Fruit fly (Drosophila melanogaster) whole organism, embryonic: ENCODE measurements around the gene CG16736.
A peak's percentile ranks its signal among the peaks of the same experiment; 100 is the strongest.

Experiments
- Adf1 ChIP-seq: fragments of 200-800 bp; sonication (Bioruptor generic); IDR thresholded peaks from 2 replicates; pipeline ENCODE4 v1.3.6; 2022; ENCODE audit warnings: missing biosample characterization, missing genetic modification characterization
- B-H2 ChIP-seq: fragments of 200-800 bp; sonication (Bioruptor generic); optimal IDR thresholded peaks from 2 replicates; lab custom pipeline; 2018; ENCODE audit warnings: missing biosample characterization, mild to moderate bottlenecking, missing genetic modification characterization
- CG10979 ChIP-seq: fragments of 200-800 bp; sonication (Bioruptor generic); optimal IDR thresholded peaks from 2 replicates; lab custom pipeline; 2018; ENCODE audit warnings: missing biosample characterization, mild to moderate bottlenecking, missing genetic modification characterization, moderate library complexity
- CG12104 ChIP-seq: fragments of 200-800 bp; sonication (Bioruptor generic); optimal IDR thresholded peaks from 3 replicates; lab custom pipeline; 2016; ENCODE audit warnings: missing biosample characterization, missing genetic modification characterization
- CG12659 ChIP-seq: fragments of 200-800 bp; sonication (Bioruptor generic); optimal IDR thresholded peaks from 3 replicates; lab custom pipeline; 2017; ENCODE audit warnings: mild to moderate bottlenecking, missing biosample characterization, missing genetic modification reagents, missing genetic modification characterization
- CG13424 ChIP-seq: fragments of 200-800 bp; sonication (Bioruptor generic); optimal IDR thresholded peaks from 2 replicates; lab custom pipeline; 2019; ENCODE audit warnings: missing biosample characterization, mild to moderate bottlenecking, missing genetic modification characterization, moderate library complexity
- CG13775 ChIP-seq: fragments of 200-800 bp; sonication (Bioruptor generic); optimal IDR thresholded peaks from 3 replicates; lab custom pipeline; 2017; ENCODE audit warnings: missing biosample characterization, mild to moderate bottlenecking, missing genetic modification characterization
- CG15073 ChIP-seq: fragments of 200-800 bp; sonication (Bioruptor generic); optimal IDR thresholded peaks from 2 replicates; lab custom pipeline; 2016; ENCODE audit warnings: missing biosample characterization, missing genetic modification characterization
- CG1647 ChIP-seq: fragments of 200-800 bp; sonication (Bioruptor generic); optimal IDR thresholded peaks from 3 replicates; lab custom pipeline; 2016; ENCODE audit warnings: missing biosample characterization, missing genetic modification characterization
- CG17361 ChIP-seq: fragments of 200-800 bp; sonication (Bioruptor generic); IDR thresholded peaks from 3 replicates; pipeline ENCODE4 v1.3.6; 2022; ENCODE audit warnings: missing biosample characterization, missing genetic modification characterization
- CG17802 ChIP-seq: fragments of 200-800 bp; sonication (Bioruptor generic); optimal IDR thresholded peaks from 2 replicates; lab custom pipeline; 2018; ENCODE audit warnings: missing biosample characterization, mild to moderate bottlenecking, missing genetic modification characterization, moderate library complexity
- CG1832 ChIP-seq: fragments of 200-800 bp; sonication (Bioruptor generic); optimal IDR thresholded peaks from 2 replicates; lab custom pipeline; 2017; ENCODE audit warnings: missing biosample characterization, mild to moderate bottlenecking, missing genetic modification characterization, inconsistent platforms
- CG2116 ChIP-seq: fragments of 200-800 bp; sonication (Bioruptor generic); optimal IDR thresholded peaks from 3 replicates; lab custom pipeline; 2018; ENCODE audit warnings: missing biosample characterization, mild to moderate bottlenecking, missing genetic modification characterization
- CG2712 ChIP-seq: fragments of 200-800 bp; optimal IDR thresholded peaks from 3 replicates; lab custom pipeline; 2019; ENCODE audit warnings: missing biosample characterization, mild to moderate bottlenecking, missing genetic modification characterization, moderate library complexity
- CG4282 ChIP-seq: fragments of 200-800 bp; sonication (Bioruptor generic); optimal IDR thresholded peaks from 2 replicates; lab custom pipeline; 2016; ENCODE audit warnings: missing biosample characterization, missing genetic modification characterization
- CG43689 ChIP-seq: fragments of 200-800 bp; sonication (Bioruptor generic); IDR thresholded peaks from 2 replicates; pipeline ENCODE4 v1.3.6; 2022; ENCODE audit warnings: missing biosample characterization, missing genetic modification characterization
- CG6254 ChIP-seq: fragments of 200-800 bp; sonication (Bioruptor generic); optimal IDR thresholded peaks from 3 replicates; lab custom pipeline; 2017; ENCODE audit warnings: mild to moderate bottlenecking, missing biosample characterization, missing genetic modification reagents, missing genetic modification characterization
- CG6689 ChIP-seq: fragments of 200-800 bp; sonication (Bioruptor generic); IDR thresholded peaks from 2 replicates; pipeline ENCODE4 v1.3.6; 2022; ENCODE audit warnings: missing biosample characterization, missing genetic modification characterization
- CG6765 ChIP-seq: fragments of 200-800 bp; sonication (Bioruptor generic); optimal IDR thresholded peaks from 3 replicates; lab custom pipeline; 2017; ENCODE audit warnings: missing biosample characterization, mild to moderate bottlenecking, missing genetic modification characterization
- Camta ChIP-seq: fragments of 200-800 bp; sonication (Bioruptor generic); optimal IDR thresholded peaks from 2 replicates; lab custom pipeline; 2016; ENCODE audit warnings: missing biosample characterization, missing genetic modification characterization
- Deaf1 ChIP-seq: fragments of 200-800 bp; optimal IDR thresholded peaks from 3 replicates; lab custom pipeline; 2019; ENCODE audit warnings: missing biosample characterization, mild to moderate bottlenecking, missing genetic modification characterization, moderate library complexity
- Dek ChIP-seq: fragments of 200-800 bp; sonication (Bioruptor generic); optimal IDR thresholded peaks from 3 replicates; lab custom pipeline; 2019; ENCODE audit warnings: missing biosample characterization, mild to moderate bottlenecking, missing genetic modification characterization, moderate library complexity
- Dfd ChIP-seq, 2 experiments: fragments of >200 bp; optimal IDR thresholded peaks; 2 replicates each; lab custom pipeline; 2017; ENCODE audit warnings: missing biosample characterization in 2 of 2, missing genetic modification characterization in 2 of 2
- Fer1 ChIP-seq: fragments of 200-800 bp; sonication (Bioruptor generic); optimal IDR thresholded peaks from 2 replicates; lab custom pipeline; 2017; ENCODE audit warnings: missing biosample characterization, mild to moderate bottlenecking, missing genetic modification characterization
- Fer3 ChIP-seq: fragments of 200-800 bp; sonication (Bioruptor generic); optimal IDR thresholded peaks from 2 replicates; lab custom pipeline; 2018; ENCODE audit warnings: missing biosample characterization, mild to moderate bottlenecking, missing genetic modification characterization, moderate library complexity
- HHEX ChIP-seq: fragments of 200-800 bp; sonication (Bioruptor generic); optimal IDR thresholded peaks from 3 replicates; lab custom pipeline; 2017; ENCODE audit warnings: missing biosample characterization, mild to moderate bottlenecking, missing genetic modification characterization, missing genetic modification reagents
- Hr39 ChIP-seq: fragments of >200 bp; optimal IDR thresholded peaks from 2 replicates; lab custom pipeline; 2017
- Nf-YC ChIP-seq: fragments of 200-800 bp; optimal IDR thresholded peaks from 3 replicates; lab custom pipeline; 2019; ENCODE audit warnings: missing biosample characterization, mild to moderate bottlenecking, missing genetic modification characterization, moderate library complexity
- NfI ChIP-seq: fragments of 200-800 bp; sonication (Bioruptor generic); optimal IDR thresholded peaks from 3 replicates; lab custom pipeline; 2018; ENCODE audit warnings: missing biosample characterization, mild to moderate bottlenecking, missing genetic modification characterization, moderate library complexity
- Oli ChIP-seq: fragments of 200-800 bp; sonication (Bioruptor generic); optimal IDR thresholded peaks from 2 replicates; lab custom pipeline; 2018; ENCODE audit warnings: missing biosample characterization, mild to moderate bottlenecking, missing genetic modification characterization, moderate library complexity
- PHDP ChIP-seq: fragments of 200-800 bp; sonication (Bioruptor generic); optimal IDR thresholded peaks from 3 replicates; lab custom pipeline; 2018; ENCODE audit warnings: missing biosample characterization, mild to moderate bottlenecking, missing genetic modification characterization, moderate library complexity
- Scr ChIP-seq: fragments of 200-800 bp; sonication (Bioruptor generic); IDR thresholded peaks from 2 replicates; pipeline ENCODE4 v1.3.6; 2022; ENCODE audit warnings: missing biosample characterization, missing genetic modification characterization; ENCODE audit not compliant: partially characterized antibody
- cas ChIP-seq: fragments of 200-800 bp; sonication (Bioruptor generic); IDR thresholded peaks from 2 replicates; pipeline ENCODE4 v1.3.6; 2022; ENCODE audit warnings: missing biosample characterization, missing genetic modification characterization
- ci ChIP-seq: fragments of 200-800 bp; sonication (Bioruptor generic); IDR thresholded peaks from 3 replicates; pipeline ENCODE4 v1.3.6; 2022; ENCODE audit warnings: missing biosample characterization, missing genetic modification characterization
- corto ChIP-seq: fragments of 200-800 bp; sonication (Bioruptor generic); optimal IDR thresholded peaks from 2 replicates; lab custom pipeline; 2016; ENCODE audit warnings: missing biosample characterization, mild to moderate bottlenecking, missing genetic modification characterization, moderate library complexity
- gcm2 ChIP-seq: fragments of 200-800 bp; sonication (Bioruptor generic); optimal IDR thresholded peaks from 2 replicates; lab custom pipeline; 2016; ENCODE audit warnings: missing biosample characterization, missing genetic modification characterization
- gem ChIP-seq: fragments of 200-800 bp; sonication (Bioruptor generic); optimal IDR thresholded peaks from 2 replicates; lab custom pipeline; 2019; ENCODE audit warnings: missing biosample characterization, mild to moderate bottlenecking, missing genetic modification characterization, moderate library complexity
- gt ChIP-seq: fragments of 200-800 bp; sonication (Bioruptor generic); IDR thresholded peaks from 2 replicates; pipeline ENCODE4 v1.3.6; 2022; ENCODE audit warnings: missing biosample characterization, missing genetic modification characterization
- hkb ChIP-seq, 2 experiments: fragments of 200-800 bp in 1 of 2; fragments of >200 bp in 1 of 2; sonication (Bioruptor generic) in 1 of 2; IDR thresholded peaks in 1 of 2; optimal IDR thresholded peaks in 1 of 2; 2 replicates each; pipeline versions ENCODE4 v1.3.6 to Lab custom; 2017 to 2022; ENCODE audit warnings: missing biosample characterization in 1 of 2, missing genetic modification characterization in 1 of 2
- kni ChIP-seq: fragments of 200-800 bp; sonication (Bioruptor generic); optimal IDR thresholded peaks from 3 replicates; lab custom pipeline; 2017; ENCODE audit warnings: mild to moderate bottlenecking, missing biosample characterization, missing genetic modification reagents, missing genetic modification characterization
- nom ChIP-seq: fragments of 200-800 bp; sonication (Bioruptor generic); optimal IDR thresholded peaks from 2 replicates; lab custom pipeline; 2017; ENCODE audit warnings: missing biosample characterization, missing genetic modification characterization, mild to moderate bottlenecking, moderate library complexity, missing genetic modification reagents
- pan ChIP-seq, 4 experiments: fragments of >200 bp in 3 of 4; fragments of 200-800 bp in 1 of 4; sonication (Bioruptor generic) in 1 of 4; optimal IDR thresholded peaks in 3 of 4; IDR thresholded peaks in 1 of 4; 2 replicates each; pipeline versions ENCODE4 v1.3.6 to Lab custom; 2017 to 2022; ENCODE audit warnings: missing biosample characterization in 2 of 4, missing genetic modification characterization in 2 of 4, mixed read lengths in 1 of 4
- pnt ChIP-seq: fragments of 200-800 bp; sonication (Bioruptor generic); optimal IDR thresholded peaks from 3 replicates; lab custom pipeline; 2016; ENCODE audit warnings: missing biosample characterization, missing genetic modification characterization
- psq ChIP-seq: fragments of 200-800 bp; sonication (Bioruptor generic); optimal IDR thresholded peaks from 2 replicates; lab custom pipeline; 2017; ENCODE audit warnings: missing biosample characterization, missing genetic modification characterization
- seq ChIP-seq: fragments of 200-800 bp; sonication (Bioruptor generic); IDR thresholded peaks from 2 replicates; pipeline ENCODE4 v1.3.6; 2022; ENCODE audit warnings: missing biosample characterization, missing genetic modification characterization
- sim ChIP-seq: fragments of 200-800 bp; sonication (Bioruptor generic); IDR thresholded peaks from 2 replicates; pipeline ENCODE4 v1.3.6; 2022; ENCODE audit warnings: missing biosample characterization, missing genetic modification characterization
- tna ChIP-seq: fragments of 200-800 bp; sonication (Bioruptor generic); IDR thresholded peaks from 2 replicates; pipeline ENCODE4 v1.3.6; 2022; ENCODE audit warnings: missing biosample characterization, missing genetic modification characterization; ENCODE audit not compliant: partially characterized antibody
- z ChIP-seq: fragments of 200-800 bp; sonication (Bioruptor generic); IDR thresholded peaks from 3 replicates; pipeline ENCODE4 v1.3.6; 2022; ENCODE audit warnings: missing biosample characterization, missing genetic modification characterization
- zfh1 ChIP-seq: fragments of 200-800 bp; sonication (Bioruptor generic); IDR thresholded peaks from 3 replicates; pipeline ENCODE4 v1.3.6; 2022; ENCODE audit warnings: missing biosample characterization, missing genetic modification characterization

CG16736 gene

DNA sequence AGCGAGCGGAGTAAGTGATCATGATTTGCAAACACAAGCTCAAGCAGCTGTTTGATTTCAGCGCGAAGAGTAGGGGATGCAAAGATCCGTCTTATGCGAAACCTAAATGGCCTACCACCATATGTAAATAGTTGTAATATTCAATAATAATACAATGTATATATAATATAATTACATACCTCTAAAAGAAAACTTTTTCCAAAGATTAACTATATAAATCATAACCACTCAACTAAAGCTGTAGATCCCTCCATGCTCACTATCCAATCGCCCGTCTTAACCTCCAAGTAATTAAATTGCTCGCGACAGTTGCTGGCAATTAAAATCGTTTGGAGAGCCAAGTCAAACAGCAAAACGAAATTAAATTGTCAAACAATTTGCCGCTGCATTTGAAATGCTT is 30.2 kb downstream of the CG16736 start (continued):
- TF ChIP-seq Adf1 (GFP tag; lab: Robert Waterston, UW) (0 out of 2 replicates have a peak, but pooled peaks have one; percentile 44), CG2712 (tag; lab: Kevin White, UChicago) (peak; percentile 75), CG13775 (peak; percentile 49), CG15073 (GFP tag; lab: Kevin White, UChicago) (no peak), sim (GFP tag; lab: Robert Waterston, UW) (0 out of 2 replicates have a peak, but pooled peaks have one; percentile 31), CG43689 (GFP tag; lab: Robert Waterston, UW) (peak; percentile 30; the same call in 1 of the 2 replicates), zfh1 (GFP tag; lab: Robert Waterston, UW) (peak; percentile 57; the same call in 1 of the 3 replicates), pnt (GFP tag; lab: Kevin White, UChicago) (no peak), nom (GFP tag; lab: Kevin White, UChicago) (peak; percentile 18), hkb (optimal IDR thresholded peaks at IDR 0.05; lab: Kevin White, UChicago) (no peak), hkb (GFP tag; IDR thresholded peaks at IDR 0.05; lab: Robert Waterston, UW) (peak; percentile 85), CG12659 (peak; percentile 71), CG1647 (no peak), HHEX (GFP tag; lab: Kevin White, UChicago) (peak; percentile 80), CG17802 (tag; lab: Kevin White, UChicago) (no peak), CG6689 (GFP tag; lab: Robert Waterston, UW) (peak; percentile 85), corto (GFP tag; lab: Kevin White, UChicago) (peak; percentile 44), gt (GFP tag; lab: Robert Waterston, UW) (no peak), Hr39 (no peak), gem (peak; percentile 89), Fer3 (tag; lab: Kevin White, UChicago) (peak; percentile 72), kni (no peak), Dek (tag; lab: Kevin White, UChicago) (peak; percentile 84), tna (GFP tag; lab: Robert Waterston, UW) (no peak), Scr (GFP tag; lab: Robert Waterston, UW) (no peak), CG2116 (GFP tag; lab: Kevin White, UChicago) (peak; percentile 9), Deaf1 (peak; percentile 16), CG6765 (peak; percentile 46), NfI (peak; percentile 64), CG12104 (GFP tag; lab: Kevin White, UChicago) (peak; percentile 37), ci (GFP tag; lab: Robert Waterston, UW) (peak; percentile 38; the same call in 2 of the 3 replicates), cas (GFP tag; lab: Robert Waterston, UW) (peak; percentile 73), B-H2 (GFP tag; lab: Kevin White, UChicago) (no peak), Fer1 (GFP tag; lab: Kevin White, UChicago) (peak; percentile 70), CG13424 (tag; lab: Kevin White, UChicago) (peak; percentile 73), Camta (GFP tag; lab: Kevin White, UChicago) (no peak), z (GFP tag; lab: Robert Waterston, UW) (no peak), Oli (tag; lab: Kevin White, UChicago) (peak; percentile 83), pan (optimal IDR thresholded peaks at IDR 0.05; lab: Kevin White, UChicago) (no peak), pan (GFP tag; optimal IDR thresholded peaks at IDR 0.05 in 1 of 2, IDR thresholded peaks at IDR 0.05 in 1 of 2) (peak in 1 of 2 experiments; percentile 90), PHDP (tag; lab: Kevin White, UChicago) (peak; percentile 81), Dfd (GFP tag; optimal IDR thresholded peaks at IDR 0.05; lab: Kevin White, UChicago) (no peak), psq (GFP tag; lab: Kevin White, UChicago) (no peak), seq (GFP tag; lab: Robert Waterston, UW) (peak; percentile 71), gcm2 (no peak), CG10979 (peak; percentile 41), CG1832 (GFP tag; lab: Kevin White, UChicago) (no peak), CG6254 (GFP tag; lab: Kevin White, UChicago) (no peak), Nf-YC (no peak), CG4282 (GFP tag; lab: Kevin White, UChicago) (no peak), CG17361 (GFP tag; lab: Robert Waterston, UW) (peak; percentile 82)
